Worm (Caenorhabditis elegans): ENCODE results near the gene Y37E11B.1.

DNA sequence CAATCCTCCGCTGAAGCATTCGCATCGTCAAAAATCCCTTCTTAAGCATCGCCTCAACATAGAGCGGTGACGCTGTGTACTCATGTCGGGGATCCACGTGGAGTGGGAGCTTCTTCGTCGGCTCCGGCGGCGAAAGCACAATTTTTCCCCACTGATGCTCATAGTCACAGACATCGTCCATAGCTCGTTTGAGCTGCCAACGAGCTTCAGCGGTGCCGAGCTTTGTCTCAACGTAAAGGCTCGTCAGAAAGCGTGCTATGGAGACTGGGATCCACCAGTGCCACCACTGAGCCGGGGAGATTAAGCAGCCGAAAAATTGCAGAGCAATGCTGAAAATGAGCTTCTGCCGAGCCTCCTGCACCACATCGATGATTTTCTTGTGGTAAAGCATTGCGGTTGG, 11.4 kb downstream of the Y37E11B.1 start:
- TF ChIP-seq zip-4 (GFP tag; optimal IDR thresholded peaks at IDR 0.05) (no peak), unc-62 (GFP tag; optimal IDR thresholded peaks at IDR 0.05) (no peak), tbx-2 (tag; optimal IDR thresholded peaks at IDR 0.05) (no peak), skn-1 (tag; optimal IDR thresholded peaks at IDR 0.05) (no peak), egl-27 (tag; optimal IDR thresholded peaks at IDR 0.05) (no peak), nhr-20 (tag; optimal IDR thresholded peaks at IDR 0.05) (no peak), ama-1 (optimal IDR thresholded peaks at IDR 0.05) (no peak), lin-14 (GFP tag; optimal IDR thresholded peaks at IDR 0.05) (no peak), unc-86 (tag; optimal IDR thresholded peaks at IDR 0.05) (no peak), mep-1 (tag; optimal IDR thresholded peaks at IDR 0.05) (no peak), nhr-28 (tag; optimal IDR thresholded peaks at IDR 0.05) (no peak), fkh-10 (GFP tag; optimal IDR thresholded peaks at IDR 0.05) (no peak), lin-39 (tag; optimal IDR thresholded peaks at IDR 0.05) (no peak)

Measured in whole organism, L1 larva.